Worm (Caenorhabditis elegans) whole organism, L3 larva: ENCODE data around the gene Y71H2AM.25.
A peak's percentile ranks its signal among the peaks of the same experiment; 100 is the strongest.

Source experiments
- ZK546.5 ChIP-seq: sonication (generic microtip); optimal IDR thresholded peaks from 2 replicates; lab custom pipeline; 2017; ENCODE audit warnings: missing biosample characterization, missing genetic modification characterization
- ama-1 ChIP-seq: fragments of 150-350 bp; optimal IDR thresholded peaks from 2 replicates; lab custom pipeline; 2018
- ceh-16 ChIP-seq: sonication (generic microtip); optimal IDR thresholded peaks from 2 replicates; lab custom pipeline; 2017; ENCODE audit warnings: missing biosample characterization, missing genetic modification characterization
- ceh-28 ChIP-seq: fragments of 150-350 bp; optimal IDR thresholded peaks from 2 replicates; lab custom pipeline; 2014; ENCODE audit warnings: missing biosample characterization, missing genetic modification reagents, missing genetic modification characterization
- ceh-9 ChIP-seq: sonication (generic microtip); optimal IDR thresholded peaks from 2 replicates; lab custom pipeline; 2018; ENCODE audit warnings: missing biosample characterization, missing genetic modification characterization
- egl-27 ChIP-seq: sonication (generic microtip); optimal IDR thresholded peaks from 4 replicates; lab custom pipeline; 2017; ENCODE audit warnings: missing biosample characterization, missing genetic modification reagents, missing genetic modification characterization
- egl-5 ChIP-seq: fragments of 150-350 bp; optimal IDR thresholded peaks from 2 replicates; lab custom pipeline; 2017; ENCODE audit warnings: missing biosample characterization, missing genetic modification reagents, missing genetic modification characterization, inconsistent platforms
- elt-1 ChIP-seq: fragments of 150-350 bp; optimal IDR thresholded peaks from 2 replicates; lab custom pipeline; 2014; ENCODE audit warnings: missing biosample characterization, missing genetic modification characterization
- elt-2 ChIP-seq: sonication (generic microtip); optimal IDR thresholded peaks from 2 replicates; lab custom pipeline; 2016; ENCODE audit warnings: missing genetic modification reagents, mild to moderate bottlenecking, missing genetic modification characterization, missing compliant biosample characterization
- elt-3 ChIP-seq, 3 experiments: fragments of 150-350 bp in 1 of 3; sonication (generic microtip) in 2 of 3; optimal IDR thresholded peaks; 2 replicates in 2 of 3; 4 replicates in 1 of 3; lab custom pipeline; 2014 to 2017; ENCODE audit warnings: missing biosample characterization in 3 of 3, missing genetic modification characterization in 3 of 3
- eor-1 ChIP-seq, 2 experiments: fragments of 150-350 bp; optimal IDR thresholded peaks; 2 replicates each; lab custom pipeline; 2014 to 2018; ENCODE audit warnings: missing biosample characterization in 2 of 2, missing genetic modification characterization in 2 of 2
- fkh-10 ChIP-seq: sonication (generic microtip); optimal IDR thresholded peaks from 2 replicates; lab custom pipeline; 2017; ENCODE audit warnings: missing biosample characterization, missing genetic modification reagents, missing genetic modification characterization
- hmg-11 ChIP-seq: sonication (generic microtip); optimal IDR thresholded peaks from 2 replicates; lab custom pipeline; 2016; ENCODE audit warnings: missing genetic modification characterization, missing compliant biosample characterization
- lin-15B ChIP-seq: fragments of 150-350 bp; optimal IDR thresholded peaks from 2 replicates; lab custom pipeline; 2014; ENCODE audit warnings: missing biosample characterization, missing genetic modification characterization
- mdl-1 ChIP-seq: fragments of 150-350 bp; optimal IDR thresholded peaks from 2 replicates; lab custom pipeline; 2014; ENCODE audit warnings: missing biosample characterization, missing genetic modification characterization
- mml-1 ChIP-seq: fragments of 150-350 bp; sonication (generic microtip); optimal IDR thresholded peaks from 3 replicates; lab custom pipeline; 2014; ENCODE audit warnings: missing biosample characterization, missing genetic modification characterization
- nfya-1 ChIP-seq: sonication (generic microtip); optimal IDR thresholded peaks from 2 replicates; lab custom pipeline; 2017; ENCODE audit warnings: missing genetic modification characterization, mild to moderate bottlenecking, missing compliant biosample characterization, antibody characterized with exemption, moderate library complexity; ENCODE audit not compliant: insufficient read depth
- nhr-11 ChIP-seq: fragments of 150-350 bp; optimal IDR thresholded peaks from 2 replicates; lab custom pipeline; 2014; ENCODE audit warnings: missing biosample characterization, missing genetic modification characterization
- nhr-12 ChIP-seq: fragments of 150-350 bp; optimal IDR thresholded peaks from 2 replicates; lab custom pipeline; 2014; ENCODE audit warnings: missing biosample characterization, missing genetic modification characterization
- nhr-23 ChIP-seq: fragments of 150-350 bp; optimal IDR thresholded peaks from 2 replicates; lab custom pipeline; 2014; ENCODE audit warnings: missing biosample characterization, missing genetic modification reagents, missing genetic modification characterization
- nhr-237 ChIP-seq: fragments of 150-350 bp; optimal IDR thresholded peaks from 2 replicates; lab custom pipeline; 2014; ENCODE audit warnings: missing biosample characterization, missing genetic modification characterization
- nhr-28 ChIP-seq: fragments of 150-350 bp; optimal IDR thresholded peaks from 2 replicates; lab custom pipeline; 2014; ENCODE audit warnings: missing biosample characterization, missing genetic modification characterization
- nhr-43 ChIP-seq: sonication (generic microtip); optimal IDR thresholded peaks from 2 replicates; lab custom pipeline; 2016; ENCODE audit warnings: mild to moderate bottlenecking, missing genetic modification characterization, missing compliant biosample characterization; ENCODE audit not compliant: poor library complexity, severe bottlenecking
- nhr-67 ChIP-seq: fragments of 150-350 bp; optimal IDR thresholded peaks from 2 replicates; lab custom pipeline; 2014; ENCODE audit warnings: missing biosample characterization, missing genetic modification characterization
- nhr-77 ChIP-seq: fragments of 150-350 bp; optimal IDR thresholded peaks from 2 replicates; lab custom pipeline; 2014; ENCODE audit warnings: missing biosample characterization, missing genetic modification characterization
- pha-4 ChIP-seq: fragments of 150-350 bp; optimal IDR thresholded peaks from 2 replicates; lab custom pipeline; 2014; ENCODE audit warnings: missing biosample characterization, missing genetic modification reagents, missing genetic modification characterization
- skn-1 ChIP-seq: fragments of 150-350 bp; optimal IDR thresholded peaks from 2 replicates; lab custom pipeline; 2014; ENCODE audit warnings: missing biosample characterization, missing genetic modification characterization
- snpc-4 ChIP-seq: fragments of 150-350 bp; optimal IDR thresholded peaks from 2 replicates; lab custom pipeline; 2014; ENCODE audit warnings: missing biosample characterization, missing genetic modification characterization
- tbx-2 ChIP-seq: sonication (generic microtip); optimal IDR thresholded peaks from 2 replicates; lab custom pipeline; 2016; ENCODE audit warnings: mild to moderate bottlenecking, missing genetic modification characterization, missing compliant biosample characterization
- unc-39 ChIP-seq: sonication (generic microtip); optimal IDR thresholded peaks from 4 replicates; lab custom pipeline; 2017; ENCODE audit warnings: missing biosample characterization, missing genetic modification characterization
- unc-62 ChIP-seq: fragments of 150-350 bp; sonication (generic microtip); optimal IDR thresholded peaks from 4 replicates; lab custom pipeline; 2014; ENCODE audit warnings: missing biosample characterization, missing genetic modification reagents, missing genetic modification characterization
- zag-1 ChIP-seq: fragments of 150-350 bp; optimal IDR thresholded peaks from 2 replicates; lab custom pipeline; 2014; ENCODE audit warnings: missing biosample characterization, missing genetic modification characterization
- ztf-11 ChIP-seq: fragments of 150-350 bp; optimal IDR thresholded peaks from 2 replicates; lab custom pipeline; 2014; ENCODE audit warnings: missing biosample characterization, missing genetic modification characterization
- ztf-4 ChIP-seq: fragments of 150-350 bp; optimal IDR thresholded peaks from 2 replicates; lab custom pipeline; 2014; ENCODE audit warnings: missing biosample characterization, missing genetic modification characterization

Gene Y71H2AM.25

DNA sequence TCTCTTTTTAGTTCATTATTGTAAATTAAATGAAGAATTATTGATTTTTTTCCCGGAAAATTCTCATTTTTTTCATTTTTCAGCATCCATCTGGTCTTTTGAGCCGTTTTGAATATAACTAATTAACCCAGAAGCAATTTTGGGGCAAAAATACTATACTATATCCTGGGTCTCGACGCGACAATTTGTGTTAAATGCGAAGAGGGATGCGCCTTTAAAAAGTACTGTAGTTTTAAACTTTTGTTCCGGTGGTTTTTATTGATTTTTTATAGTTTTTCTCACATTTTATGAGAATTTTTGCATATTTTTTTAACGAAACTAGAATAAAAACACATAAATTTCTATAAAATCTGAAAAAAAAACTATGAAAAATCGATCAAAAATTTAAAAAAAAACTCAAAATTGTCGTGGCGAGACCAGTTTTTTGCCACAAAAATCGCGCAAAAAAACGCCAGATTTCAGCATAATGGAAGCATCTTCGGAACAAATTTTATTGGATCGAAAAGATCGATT lies 14.2 kb upstream of the Y71H2AM.25 start, which contains the start of gene tbcc-1:
tbcc-1 (plus strand) TSS at position 463 of the 513 bp plus-strand sequence.
- TF ChIP-seq nhr-12 (tag; lab: Kevin White, UChicago) (no peak), lin-15B (tag; lab: Kevin White, UChicago) (no peak), eor-1 (tag; optimal IDR thresholded peaks at IDR 0.05; lab: Kevin White, UChicago) (no peak), ztf-4 (tag; lab: Kevin White, UChicago) (no peak), egl-5 (tag; lab: Kevin White, UChicago) (no peak), mml-1 (tag; lab: Kevin White, UChicago) (no peak), fkh-10 (GFP tag; lab: Kevin White, UChicago) (no peak), nhr-237 (no peak), ZK546.5 (no peak), nhr-77 (tag; lab: Kevin White, UChicago) (no peak), unc-62 (GFP tag; lab: Kevin White, UChicago) (no peak), nhr-67 (tag; lab: Kevin White, UChicago) (no peak), pha-4 (tag; lab: Kevin White, UChicago) (no peak), egl-27 (tag; lab: Kevin White, UChicago) (no peak), ztf-11 (tag; lab: Kevin White, UChicago) (no peak), nhr-43 (tag; lab: Kevin White, UChicago) (no peak), tbx-2 (tag; lab: Kevin White, UChicago) (no peak), ceh-9 (no peak), elt-1 (tag; lab: Kevin White, UChicago) (no peak)

DNA sequence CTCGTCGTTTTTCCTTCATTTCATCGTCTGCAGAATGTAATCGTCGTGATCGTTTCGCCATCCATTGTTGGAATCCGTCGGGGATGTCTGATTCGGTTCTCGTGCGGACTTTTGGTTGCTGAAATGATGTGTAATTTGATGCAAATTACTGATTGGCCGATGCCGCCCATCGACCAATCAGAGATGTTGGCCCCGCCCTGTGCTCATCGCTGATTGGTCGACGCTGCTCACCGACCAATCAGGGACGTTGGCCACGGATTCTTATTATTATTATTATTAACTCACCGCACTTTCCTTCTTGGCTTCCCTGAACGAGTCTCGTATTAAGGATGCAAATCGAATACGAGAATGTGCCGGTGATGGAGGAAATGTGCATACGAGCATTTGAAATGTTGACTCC lies 8.2 kb upstream of the Y71H2AM.25 start:
- TF ChIP-seq nfya-1 (tag; lab: Kevin White, UChicago): peak; percentile 95
- no peak for TF ChIP-seq ceh-16 (tag; lab: Kevin White, UChicago)
- TF ChIP-seq, all 47 proteins: peak for 1

DNA sequence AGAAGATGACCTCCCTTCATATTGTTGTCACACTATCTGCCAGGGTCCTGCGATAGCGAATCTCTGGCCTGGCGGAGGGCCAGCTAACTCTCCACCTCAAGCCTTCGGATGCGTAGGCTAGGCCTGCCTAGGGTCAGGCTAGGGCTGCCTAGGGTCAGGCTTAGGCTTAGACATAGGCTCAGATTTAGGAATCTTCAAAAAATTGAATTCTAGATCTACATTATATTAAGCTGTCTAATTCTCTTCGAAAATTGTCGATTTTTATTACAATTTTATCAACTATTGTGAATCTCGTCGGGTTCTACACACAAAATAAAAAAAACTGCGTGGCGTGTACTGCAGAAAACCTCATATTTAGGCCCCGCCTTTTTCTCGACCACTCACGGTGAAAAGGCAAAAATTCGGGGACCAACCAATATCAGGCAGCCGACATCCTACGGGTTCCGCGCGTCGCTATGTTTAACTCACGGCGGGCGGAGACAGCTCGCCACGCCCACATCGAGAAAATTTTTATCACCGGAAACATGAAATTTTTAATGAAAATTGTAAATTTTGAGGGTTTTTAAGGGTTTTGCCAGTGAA lies 6.7 kb upstream of the Y71H2AM.25 start:
- TF ChIP-seq snpc-4 (tag; lab: Kevin White, UChicago) (no peak), nhr-11 (tag; lab: Kevin White, UChicago) (no peak), ceh-28 (tag; lab: Kevin White, UChicago) (no peak), unc-62 (GFP tag; lab: Kevin White, UChicago) (no peak), nhr-23 (tag; lab: Kevin White, UChicago) (no peak), elt-3 (tag; optimal IDR thresholded peaks at IDR 0.05; lab: Kevin White, UChicago) (no peak), elt-2 (tag; lab: Kevin White, UChicago) (no peak), nhr-43 (tag; lab: Kevin White, UChicago) (no peak), nhr-12 (tag; lab: Kevin White, UChicago) (no peak), ama-1 (no peak), tbx-2 (tag; lab: Kevin White, UChicago) (no peak)

DNA sequence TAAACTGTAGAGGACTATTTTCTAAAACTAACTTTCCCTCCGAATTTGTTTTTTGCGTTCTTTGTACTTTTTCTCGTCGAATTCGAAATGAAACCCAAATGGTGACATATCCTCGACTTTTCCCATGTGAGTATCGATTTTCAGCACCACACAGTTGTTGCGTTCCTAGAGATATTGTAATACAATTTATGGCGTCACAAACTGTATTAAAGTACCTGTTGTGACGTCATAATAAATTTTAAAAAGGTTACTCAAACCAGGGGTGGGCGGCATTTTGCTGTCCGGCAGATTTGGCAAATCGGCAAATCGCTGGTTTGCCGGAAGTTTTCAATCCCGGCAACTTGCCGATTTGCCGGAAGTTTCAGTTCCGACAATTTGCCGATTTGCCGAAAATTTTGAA lies 1.5 kb upstream of the Y71H2AM.25 start:
- no peak for TF ChIP-seq skn-1
- no peak for TF ChIP-seq mdl-1 (tag; lab: Kevin White, UChicago)
- TF ChIP-seq unc-39 (tag; lab: Kevin White, UChicago): no peak
- no peak for TF ChIP-seq zag-1 (tag; lab: Kevin White, UChicago)
- TF ChIP-seq hmg-11 (tag; lab: Kevin White, UChicago): no peak
- no peak for TF ChIP-seq ztf-4 (tag; lab: Kevin White, UChicago)
- no peak for TF ChIP-seq nhr-67 (tag; lab: Kevin White, UChicago)
- no peak for TF ChIP-seq fkh-10 (GFP tag; lab: Kevin White, UChicago)
- TF ChIP-seq elt-1 (tag; lab: Kevin White, UChicago): no peak
- no peak for TF ChIP-seq nhr-23 (tag; lab: Kevin White, UChicago)
- TF ChIP-seq nhr-28: no peak
- TF ChIP-seq mml-1 (tag; lab: Kevin White, UChicago): no peak
